Fruit fly (Drosophila melanogaster): ENCODE data around the gene CG2694.
A peak's percentile ranks its signal among the peaks of the same experiment; 100 is the strongest.

The CG2694 gene

DNA sequence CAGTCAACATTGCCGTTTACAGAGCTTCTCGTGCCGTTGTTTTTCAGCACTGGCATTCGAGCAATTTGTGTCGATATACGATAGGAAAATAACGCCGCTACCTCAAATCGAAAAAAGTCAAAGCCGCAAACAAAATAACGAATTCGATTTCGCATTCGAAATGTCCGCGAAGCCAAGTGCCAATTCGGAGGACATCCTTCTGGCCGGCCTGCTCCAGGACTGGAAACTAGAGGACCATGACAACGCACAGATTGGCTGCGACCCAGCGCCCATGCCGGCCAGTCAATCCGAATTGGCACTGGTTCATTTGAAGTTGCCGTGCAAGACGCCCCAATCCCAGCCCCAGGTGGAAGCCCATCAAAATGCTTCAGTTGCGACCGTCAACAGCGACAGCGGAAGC, 851 bp downstream of the CG2694 start (continued):
- no peak for TF ChIP-seq Poxn (GFP tag; IDR thresholded peaks at IDR 0.05)
- TF ChIP-seq CG15601 (tag; optimal IDR thresholded peaks at IDR 0.05): no peak
- 0 out of 2 replicates have a peak, but pooled peaks have one; percentile 7 for TF ChIP-seq CG9932 (GFP tag; IDR thresholded peaks at IDR 0.05)
- TF ChIP-seq scrt (GFP tag; optimal IDR thresholded peaks at IDR 0.05): no peak
- no peak for TF ChIP-seq CG2875 (GFP tag; optimal IDR thresholded peaks at IDR 0.05)
- TF ChIP-seq CG10147 (GFP tag; optimal IDR thresholded peaks at IDR 0.05): no peak

dm6 chrX:2720122-2720521, 6.2 kb downstream of the CG2694 start, which contains the start of gene CG2701:
CG2701 (minus strand) TSS chrX:2720327.
- TF ChIP-seq CHES-1-like (GFP tag; optimal IDR thresholded peaks at IDR 0.05): peak; percentile 33
- TF ChIP-seq MBD-R2 (GFP tag; IDR thresholded peaks at IDR 0.05): peak; percentile 95
- TF ChIP-seq CG11560 (tag; IDR thresholded peaks at IDR 0.05): no peak
- TF ChIP-seq Deaf1 (tag; optimal IDR thresholded peaks at IDR 0.05): no peak
- TF ChIP-seq Hmr (GFP tag; optimal IDR thresholded peaks at IDR 0.05): no peak
- no peak for TF ChIP-seq Spps (tag; optimal IDR thresholded peaks at IDR 0.05)
- TF ChIP-seq Neu2 (GFP tag; optimal IDR thresholded peaks at IDR 0.05; ENCODE audit: borderline replicate concordance): peak; percentile 78
- peak; percentile 80 for TF ChIP-seq CG13287 (GFP tag; IDR thresholded peaks at IDR 0.05; ENCODE audit: partially characterized antibody)
- peak; percentile 36 for TF ChIP-seq tin (GFP tag; optimal IDR thresholded peaks at IDR 0.05)
- peak; percentile 79 for TF ChIP-seq bbx (GFP tag; IDR thresholded peaks at IDR 0.05; ENCODE audit: partially characterized antibody)
- peak; percentile 24 for TF ChIP-seq CG8944 (GFP tag; optimal IDR thresholded peaks at IDR 0.05)
- no peak for TF ChIP-seq CG11695 (GFP tag; IDR thresholded peaks at IDR 0.05)
- peak; percentile 74 for TF ChIP-seq BEAF-32 (GFP tag; optimal IDR thresholded peaks at IDR 0.05)
- TF ChIP-seq hbn (GFP tag; IDR thresholded peaks at IDR 0.05; ENCODE audit: partially characterized antibody): peak; percentile 56; the same call in 1 of the 2 replicates
- peak; percentile 77 for TF ChIP-seq Sry-δ (GFP tag; optimal IDR thresholded peaks at IDR 0.05)
- TF ChIP-seq unc-4 (GFP tag; IDR thresholded peaks at IDR 0.05; ENCODE audit: partially characterized antibody): peak; percentile 66
- TF ChIP-seq stc (GFP tag; IDR thresholded peaks at IDR 0.05): no peak
- no peak for TF ChIP-seq ac (GFP tag; optimal IDR thresholded peaks at IDR 0.05)
- peak; percentile 67 for TF ChIP-seq ewg (GFP tag; optimal IDR thresholded peaks at IDR 0.05)
- TF ChIP-seq mirr (GFP tag; optimal IDR thresholded peaks at IDR 0.05): peak; percentile 24
- no peak for TF ChIP-seq CG10654 (GFP tag; optimal IDR thresholded peaks at IDR 0.05)
- TF ChIP-seq CG32532 (GFP tag; IDR thresholded peaks at IDR 0.05): no peak
- TF ChIP-seq fu2 (GFP tag; optimal IDR thresholded peaks at IDR 0.05): peak; percentile 26
- 0 out of 4 replicates have a peak, but pooled peaks have one; percentile 67 for TF ChIP-seq chinmo (GFP tag; IDR thresholded peaks at IDR 0.05; ENCODE audit: partially characterized antibody)
- TF ChIP-seq lilli (GFP tag; optimal IDR thresholded peaks at IDR 0.05): peak; percentile 30
- peak; percentile 71 for TF ChIP-seq Dll (GFP tag; IDR thresholded peaks at IDR 0.05; ENCODE audit: partially characterized antibody)
- TF ChIP-seq CG3163 (GFP tag; optimal IDR thresholded peaks at IDR 0.05): no peak
- no peak for TF ChIP-seq Awh (GFP tag; IDR thresholded peaks at IDR 0.05)
- TF ChIP-seq phol (tag; optimal IDR thresholded peaks at IDR 0.05): peak; percentile 11
- peak; percentile 56 for TF ChIP-seq Ets97D (GFP tag; optimal IDR thresholded peaks at IDR 0.05)
- TF ChIP-seq Abd-B (GFP tag; optimal IDR thresholded peaks at IDR 0.05): no peak
- peak; percentile 92 for TF ChIP-seq Dref (GFP tag; IDR thresholded peaks at IDR 0.05)
- no peak for TF ChIP-seq fd96Cb (tag; optimal IDR thresholded peaks at IDR 0.05)
- TF ChIP-seq HLH4C (GFP tag; IDR thresholded peaks at IDR 0.05; ENCODE audit: partially characterized antibody): peak; percentile 72
- TF ChIP-seq CG18011 (GFP tag; optimal IDR thresholded peaks at IDR 0.05): no peak
- TF ChIP-seq CG33557 (GFP tag; optimal IDR thresholded peaks at IDR 0.05): no peak
- TF ChIP-seq CG13624 (GFP tag; optimal IDR thresholded peaks at IDR 0.05): peak; percentile 18
- no peak for TF ChIP-seq oc (tag; optimal IDR thresholded peaks at IDR 0.05)
- TF ChIP-seq CG4617 (GFP tag; optimal IDR thresholded peaks at IDR 0.05; ENCODE audit: borderline replicate concordance): peak; percentile 78
- no peak for TF ChIP-seq CG8290 (GFP tag; optimal IDR thresholded peaks at IDR 0.05)
- no peak for TF ChIP-seq CG8290 (tag; optimal IDR thresholded peaks at IDR 0.05)
- peak; percentile 53; the same call in 1 of the 2 replicates for TF ChIP-seq slbo (GFP tag; IDR thresholded peaks at IDR 0.05)
- TF ChIP-seq stwl (tag; optimal IDR thresholded peaks at IDR 0.05): peak; percentile 80
